Fruit fly (Drosophila melanogaster): ENCODE measurements around the gene CG6709.
A peak's percentile ranks its signal among the peaks of the same experiment; 100 is the strongest.

DNA sequence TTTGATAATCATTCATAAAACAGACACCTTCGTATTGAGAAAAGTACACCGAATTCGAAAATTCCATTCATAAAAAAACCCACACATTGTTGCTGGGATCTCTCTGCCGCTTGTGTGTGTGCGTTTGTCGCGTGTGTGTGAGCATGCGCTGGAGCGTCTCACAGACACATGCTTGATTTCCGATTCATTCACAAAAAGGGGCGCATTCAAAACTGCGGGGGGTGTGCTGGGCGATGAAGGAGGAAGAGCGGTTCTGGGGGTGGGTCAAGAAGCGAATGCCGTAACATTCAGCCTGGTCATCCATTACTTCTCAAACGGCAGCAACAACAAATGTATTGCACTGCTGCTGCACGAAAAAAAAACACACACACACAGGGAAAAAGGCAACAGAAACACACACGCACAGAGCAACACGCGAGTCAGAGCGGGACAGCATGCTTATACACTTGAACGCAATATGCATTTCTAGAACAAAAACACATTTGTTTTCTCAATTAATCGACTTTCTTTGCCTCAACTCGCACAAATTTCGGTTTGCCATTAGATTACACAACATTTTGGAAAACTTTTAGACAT is 40.6 kb downstream of the CG6709 start:
- no peak for TF ChIP-seq usp (GFP tag; optimal IDR thresholded peaks at IDR 0.05)
- peak; percentile 63 for TF ChIP-seq CG8478 (optimal IDR thresholded peaks at IDR 0.05)
